Worm (Caenorhabditis elegans) whole organism, mixed stage, embryonic: ENCODE data around the gene cka-1.

ENCODE experiments used
- ces-1 ChIP-seq: fragments of 150-350 bp; optimal IDR thresholded peaks from 2 replicates; lab custom pipeline; 2014; ENCODE audit warnings: missing biosample characterization, missing genetic modification reagents, missing genetic modification characterization
- elt-3 ChIP-seq: fragments of 150-350 bp; optimal IDR thresholded peaks from 2 replicates; lab custom pipeline; 2014; ENCODE audit warnings: missing biosample characterization, missing genetic modification characterization
- flh-1 ChIP-seq: fragments of 200-800 bp; sonication (Bioruptor generic); optimal IDR thresholded peaks from 2 replicates; lab custom pipeline; 2018; ENCODE audit warnings: mild to moderate bottlenecking, missing genetic modification characterization, moderate library complexity, missing compliant biosample characterization
- lsy-2 ChIP-seq: fragments of 150-350 bp; optimal IDR thresholded peaks from 2 replicates; lab custom pipeline; 2014; ENCODE audit warnings: missing biosample characterization, missing genetic modification characterization
- mab-5 ChIP-seq: fragments of 150-350 bp; optimal IDR thresholded peaks from 2 replicates; lab custom pipeline; 2014; ENCODE audit warnings: missing biosample characterization, missing genetic modification characterization
- nhr-28 ChIP-seq: fragments of 150-350 bp; optimal IDR thresholded peaks from 2 replicates; lab custom pipeline; 2014; ENCODE audit warnings: missing biosample characterization, missing genetic modification characterization
- pha-4 ChIP-seq: fragments of 150-350 bp; optimal IDR thresholded peaks from 2 replicates; lab custom pipeline; 2018; ENCODE audit warnings: missing biosample characterization, missing genetic modification reagents, missing genetic modification characterization
- snpc-4 ChIP-seq: fragments of 150-350 bp; optimal IDR thresholded peaks from 2 replicates; lab custom pipeline; 2014; ENCODE audit warnings: missing biosample characterization, missing genetic modification characterization
- unc-39 ChIP-seq: fragments of 150-350 bp; optimal IDR thresholded peaks from 2 replicates; lab custom pipeline; 2014; ENCODE audit warnings: missing biosample characterization, missing genetic modification characterization
- ztf-11 ChIP-seq: fragments of 150-350 bp; optimal IDR thresholded peaks from 2 replicates; lab custom pipeline; 2014; ENCODE audit warnings: missing biosample characterization, missing genetic modification characterization

ce11 chrIV:9727217-9727616 lies 10.2 kb downstream of the cka-1 start:
- no peak for TF ChIP-seq snpc-4 (tag; lab: Kevin White, UChicago)
- no peak for TF ChIP-seq mab-5 (tag; lab: Kevin White, UChicago)
- TF ChIP-seq ces-1 (GFP tag; lab: Kevin White, UChicago): no peak
- no peak for TF ChIP-seq unc-39
- no peak for TF ChIP-seq elt-3 (tag; lab: Kevin White, UChicago)
- TF ChIP-seq flh-1: no peak
- TF ChIP-seq pha-4 (tag; lab: Kevin White, UChicago): no peak
- TF ChIP-seq lsy-2 (tag; lab: Kevin White, UChicago): no peak
- no peak for TF ChIP-seq ztf-11 (tag; lab: Kevin White, UChicago)
- TF ChIP-seq nhr-28 (tag; lab: Kevin White, UChicago): no peak
